Fruit fly (Drosophila melanogaster): ENCODE measurements around the gene dsb.

The dsb gene

dm6 chr3L:1856467-1857350, 53.3 kb downstream of the dsb start, which contains the start of gene CG12024 (continued):
- TF ChIP-seq Sry-δ (GFP tag; optimal IDR thresholded peaks at IDR 0.05) (peak; percentile 71), eve (GFP tag; optimal IDR thresholded peaks at IDR 0.05) (no peak), BtbVII (GFP tag; optimal IDR thresholded peaks at IDR 0.05) (no peak), Tbp (GFP tag; optimal IDR thresholded peaks at IDR 0.05) (no peak), rib (GFP tag; IDR thresholded peaks at IDR 0.05) (no peak), Dek (tag; optimal IDR thresholded peaks at IDR 0.05) (peak; percentile 60), cas (GFP tag; IDR thresholded peaks at IDR 0.05) (peak; percentile 25; the same call in 1 of the 2 replicates), toy (GFP tag; IDR thresholded peaks at IDR 0.05) (no peak), dmrt99B (tag; optimal IDR thresholded peaks at IDR 0.05) (no peak), CG7271 (tag; optimal IDR thresholded peaks at IDR 0.05) (no peak), Gug (GFP tag; IDR thresholded peaks at IDR 0.05) (peak; percentile 56; the same call in 2 of the 4 replicates), Ravus (GFP tag; IDR thresholded peaks at IDR 0.05) (no peak; the same call in 1 of the 2 replicates), sna (GFP tag; IDR thresholded peaks at IDR 0.05; ENCODE audit: partially characterized antibody) (no peak), trem (tag; optimal IDR thresholded peaks at IDR 0.05) (peak; percentile 86), CG10979 (tag; optimal IDR thresholded peaks at IDR 0.05) (peak; percentile 62), C15 (GFP tag; IDR thresholded peaks at IDR 0.05) (no peak), ranshi (GFP tag; IDR thresholded peaks at IDR 0.05) (no peak), grn (GFP tag; optimal IDR thresholded peaks at IDR 0.05) (peak; percentile 69), gt (GFP tag; IDR thresholded peaks at IDR 0.05) (no peak), CG4424 (GFP tag; optimal IDR thresholded peaks at IDR 0.05) (peak; percentile 74), CG16813 (GFP tag; IDR thresholded peaks at IDR 0.05; ENCODE audit: partially characterized antibody) (no peak), CG11456 (GFP tag; IDR thresholded peaks at IDR 0.05) (no peak; the same call in 2 of the 3 replicates), Atf-2 (GFP tag; optimal IDR thresholded peaks at IDR 0.05) (peak; percentile 63), CG7556 (GFP tag; optimal IDR thresholded peaks at IDR 0.05) (peak; percentile 48), CG8765 (GFP tag; IDR thresholded peaks at IDR 0.05) (no peak; the same call in 1 of the 2 replicates), CG8924 (tag; optimal IDR thresholded peaks at IDR 0.05) (peak; percentile 72), Sox102F (GFP tag; optimal IDR thresholded peaks at IDR 0.05) (peak; percentile 68), sob (GFP tag; IDR thresholded peaks at IDR 0.05) (peak; percentile 78), pros (GFP tag; optimal IDR thresholded peaks at IDR 0.05) (no peak), CG9437 (GFP tag; optimal IDR thresholded peaks at IDR 0.05) (peak; percentile 59), CG1529 (GFP tag; optimal IDR thresholded peaks at IDR 0.05) (no peak), CG14860 (GFP tag; IDR thresholded peaks at IDR 0.05; ENCODE audit: partially characterized antibody) (no peak), Optix (GFP tag; IDR thresholded peaks at IDR 0.05) (no peak), Sry-β (GFP tag; optimal IDR thresholded peaks at IDR 0.05) (peak; percentile 8), CG9797 (GFP tag; optimal IDR thresholded peaks at IDR 0.05) (peak; percentile 88), CrebB (tag; optimal IDR thresholded peaks at IDR 0.05) (peak; percentile 35), CG3838 (GFP tag; optimal IDR thresholded peaks at IDR 0.05) (peak; percentile 26), B-H2 (GFP tag; optimal IDR thresholded peaks at IDR 0.05) (peak; percentile 79), ham (GFP tag; IDR thresholded peaks at IDR 0.05) (no peak), CG11247 (GFP tag; IDR thresholded peaks at IDR 0.05) (peak; percentile 8; the same call in 1 of the 2 replicates), gro (GFP tag; optimal IDR thresholded peaks at IDR 0.05) (peak; percentile 63), CG11560 (tag; IDR thresholded peaks at IDR 0.05) (peak; percentile 39; the same call in 1 of the 3 replicates), Gsc (GFP tag; IDR thresholded peaks at IDR 0.05) (no peak), CG31441 (GFP tag; IDR thresholded peaks at IDR 0.05) (peak; percentile 70), pnt (GFP tag; optimal IDR thresholded peaks at IDR 0.05) (peak; percentile 66), seq (GFP tag; IDR thresholded peaks at IDR 0.05) (no peak), amos (GFP tag; IDR thresholded peaks at IDR 0.05; ENCODE audit: partially characterized antibody) (no peak), pum (GFP tag; optimal IDR thresholded peaks at IDR 0.05) (peak; percentile 57), HLH4C (GFP tag; IDR thresholded peaks at IDR 0.05; ENCODE audit: partially characterized antibody) (no peak)

Data from whole organism, embryonic.